Worm (Caenorhabditis elegans) whole organism, young adult: ENCODE results near the gene R02D5.9.
A peak's percentile ranks its signal among the peaks of the same experiment; 100 is the strongest.

Experiments used
- B0261.1 ChIP-seq: sonication (generic microtip); optimal IDR thresholded peaks from 2 replicates; lab custom pipeline; 2016; ENCODE audit warnings: mild to moderate bottlenecking, missing genetic modification characterization, moderate library complexity, missing compliant biosample characterization
- C17E4.6 ChIP-seq: fragments of 200-800 bp; sonication (Bioruptor generic); IDR thresholded peaks from 2 replicates; pipeline ENCODE4 v1.3.6; 2022; ENCODE audit warnings: missing genetic modification reagents, missing genetic modification characterization, missing compliant biosample characterization
- F10E7.11 ChIP-seq: sonication (generic microtip); optimal IDR thresholded peaks from 2 replicates; lab custom pipeline; 2017; ENCODE audit warnings: mild to moderate bottlenecking, missing genetic modification characterization, moderate library complexity, missing compliant biosample characterization
- F39B2.1 ChIP-seq: fragments of 200-800 bp; sonication (Bioruptor generic); IDR thresholded peaks from 2 replicates; pipeline ENCODE4 v1.3.6; 2022; ENCODE audit warnings: missing genetic modification reagents, missing genetic modification characterization, missing compliant biosample characterization
- F49E8.2 ChIP-seq: sonication (generic microtip); optimal IDR thresholded peaks from 3 replicates; lab custom pipeline; 2017; ENCODE audit warnings: missing genetic modification characterization, mild to moderate bottlenecking, missing compliant biosample characterization, antibody characterized with exemption, moderate library complexity; ENCODE audit not compliant: insufficient read depth
- K12H6.12 ChIP-seq: fragments of 200-800 bp; sonication (Bioruptor generic); optimal IDR thresholded peaks from 2 replicates; lab custom pipeline; 2018; ENCODE audit warnings: mild to moderate bottlenecking, missing genetic modification characterization, missing compliant biosample characterization
- T07F8.4 ChIP-seq: sonication (generic microtip); optimal IDR thresholded peaks from 2 replicates; lab custom pipeline; 2016; ENCODE audit warnings: mild to moderate bottlenecking, missing genetic modification characterization, moderate library complexity, missing compliant biosample characterization
- Y53F4B.3 ChIP-seq: fragments of 200-800 bp; sonication (Bioruptor generic); IDR thresholded peaks from 2 replicates; pipeline ENCODE4 v1.3.6; 2022; ENCODE audit warnings: missing genetic modification reagents, missing genetic modification characterization, missing compliant biosample characterization
- Y53G8AR.9 ChIP-seq: fragments of 200-800 bp; sonication (Bioruptor generic); conservative IDR thresholded peaks from 2 replicates; pipeline ENCODE4 v1.3.6; 2022; ENCODE audit warnings: missing genetic modification reagents, missing genetic modification characterization, missing compliant biosample characterization
- Y56A3A.18 ChIP-seq: fragments of 200-800 bp; sonication (Bioruptor generic); IDR thresholded peaks from 2 replicates; pipeline ENCODE4 v1.3.6; 2022; ENCODE audit warnings: missing genetic modification reagents, missing genetic modification characterization, missing compliant biosample characterization
- Y95B8A.8 ChIP-seq: fragments of 200-800 bp; sonication (Bioruptor generic); IDR thresholded peaks from 2 replicates; pipeline ENCODE4 v1.3.6; 2022; ENCODE audit warnings: missing genetic modification reagents, missing genetic modification characterization, missing compliant biosample characterization
- ZK185.1 ChIP-seq: sonication (generic microtip); optimal IDR thresholded peaks from 2 replicates; lab custom pipeline; 2016; ENCODE audit warnings: mild to moderate bottlenecking, missing genetic modification characterization, missing compliant biosample characterization; ENCODE audit not compliant: poor library complexity, severe bottlenecking
- akir-1 ChIP-seq: fragments of 200-800 bp; sonication (Bioruptor generic); optimal IDR thresholded peaks from 2 replicates; lab custom pipeline; 2018; ENCODE audit warnings: mild to moderate bottlenecking, missing genetic modification characterization, moderate library complexity, missing compliant biosample characterization
- attf-5 ChIP-seq: fragments of 200-800 bp; sonication (Bioruptor generic); optimal IDR thresholded peaks from 2 replicates; lab custom pipeline; 2018; ENCODE audit warnings: mild to moderate bottlenecking, missing genetic modification characterization, missing compliant biosample characterization
- attf-6 ChIP-seq: fragments of 200-800 bp; sonication (Bioruptor generic); IDR thresholded peaks from 2 replicates; pipeline ENCODE4 v1.3.6; 2022; ENCODE audit warnings: missing genetic modification reagents, missing genetic modification characterization, missing compliant biosample characterization
- bed-2 ChIP-seq: fragments of 200-800 bp; sonication (Bioruptor generic); IDR thresholded peaks from 2 replicates; pipeline ENCODE4 v1.3.6; 2022; ENCODE audit warnings: missing genetic modification reagents, missing genetic modification characterization, missing compliant biosample characterization
- ceh-91 ChIP-seq: fragments of 200-800 bp; sonication (Bioruptor generic); IDR thresholded peaks from 2 replicates; pipeline ENCODE4 v1.3.6; 2022; ENCODE audit warnings: missing genetic modification reagents, missing genetic modification characterization, missing compliant biosample characterization
- dox-1 ChIP-seq: fragments of 200-800 bp; sonication (Bioruptor generic); IDR thresholded peaks from 2 replicates; pipeline ENCODE4 v1.3.6; 2022; ENCODE audit warnings: missing genetic modification reagents, missing genetic modification characterization, missing compliant biosample characterization
- dpl-1 ChIP-seq: fragments of 150-350 bp; optimal IDR thresholded peaks from 2 replicates; lab custom pipeline; 2014; ENCODE audit warnings: missing biosample characterization, missing genetic modification reagents, missing genetic modification characterization
- egl-44 ChIP-seq: fragments of 200-800 bp; sonication (Bioruptor generic); IDR thresholded peaks from 2 replicates; pipeline ENCODE4 v1.3.6; 2022; ENCODE audit warnings: missing genetic modification reagents, missing genetic modification characterization, missing compliant biosample characterization
- egrh-3 ChIP-seq: fragments of 200-800 bp; sonication (Bioruptor generic); IDR thresholded peaks from 2 replicates; pipeline ENCODE4 v1.3.6; 2022; ENCODE audit warnings: missing genetic modification reagents, missing genetic modification characterization, missing compliant biosample characterization
- ekl-4 ChIP-seq: fragments of 200-800 bp; sonication (Bioruptor generic); IDR thresholded peaks from 2 replicates; pipeline ENCODE4 v1.3.6; 2022; ENCODE audit warnings: missing genetic modification reagents, missing genetic modification characterization, missing compliant biosample characterization
- fkh-3 ChIP-seq: sonication (generic microtip); optimal IDR thresholded peaks from 2 replicates; lab custom pipeline; 2016; ENCODE audit warnings: mild to moderate bottlenecking, missing genetic modification characterization, missing compliant biosample characterization
- hlh-12 ChIP-seq: sonication (generic microtip); optimal IDR thresholded peaks from 2 replicates; lab custom pipeline; 2016; ENCODE audit warnings: missing genetic modification characterization, missing compliant biosample characterization
- hmg-1.2 ChIP-seq: fragments of 200-800 bp; sonication (Bioruptor generic); IDR thresholded peaks from 2 replicates; pipeline ENCODE4 v1.3.6; 2022; ENCODE audit warnings: missing genetic modification reagents, missing genetic modification characterization, missing compliant biosample characterization
- lag-1 ChIP-seq: fragments of 200-800 bp; sonication (Bioruptor generic); IDR thresholded peaks from 2 replicates; pipeline ENCODE4 v1.3.6; 2022; ENCODE audit warnings: missing genetic modification reagents, missing genetic modification characterization, missing compliant biosample characterization
- lin-26 ChIP-seq: fragments of 200-800 bp; sonication (Bioruptor generic); IDR thresholded peaks from 2 replicates; pipeline ENCODE4 v1.3.6; 2022; ENCODE audit warnings: missing genetic modification reagents, missing genetic modification characterization, missing compliant biosample characterization
- lin-40 ChIP-seq: sonication (generic microtip); optimal IDR thresholded peaks from 2 replicates; lab custom pipeline; 2016; ENCODE audit warnings: missing genetic modification characterization, mild to moderate bottlenecking, missing compliant biosample characterization, missing genotype, missing genetic modification reagents
- mcd-1 ChIP-seq: fragments of 200-800 bp; sonication (Bioruptor generic); IDR thresholded peaks from 2 replicates; pipeline ENCODE4 v1.3.6; 2022; ENCODE audit warnings: missing genetic modification reagents, missing genetic modification characterization, missing compliant biosample characterization
- mel-28 ChIP-seq: sonication (generic microtip); optimal IDR thresholded peaks from 2 replicates; lab custom pipeline; 2016; ENCODE audit warnings: borderline replicate concordance, mild to moderate bottlenecking, missing genetic modification characterization, missing compliant biosample characterization
- nfyb-1 ChIP-seq: fragments of 200-800 bp; sonication (Bioruptor generic); IDR thresholded peaks from 2 replicates; pipeline ENCODE4 v1.3.6; 2022; ENCODE audit warnings: missing genetic modification reagents, missing genetic modification characterization, missing compliant biosample characterization
- nhr-179 ChIP-seq: sonication (generic microtip); optimal IDR thresholded peaks from 2 replicates; lab custom pipeline; 2016; ENCODE audit warnings: mild to moderate bottlenecking, missing genetic modification characterization, missing compliant biosample characterization
- nhr-80 ChIP-seq: sonication (generic microtip); optimal IDR thresholded peaks from 2 replicates; lab custom pipeline; 2016; ENCODE audit warnings: missing genetic modification characterization, missing compliant biosample characterization
- nhr-90 ChIP-seq: sonication (generic microtip); optimal IDR thresholded peaks from 2 replicates; lab custom pipeline; 2016; ENCODE audit warnings: missing genotype, mild to moderate bottlenecking, missing genetic modification characterization, missing compliant biosample characterization
- pbrm-1 ChIP-seq: fragments of 200-800 bp; sonication (Bioruptor generic); IDR thresholded peaks from 2 replicates; pipeline ENCODE4 v1.3.6; 2022; ENCODE audit warnings: missing genetic modification reagents, missing genetic modification characterization, missing compliant biosample characterization
- sea-2 ChIP-seq: fragments of 200-800 bp; sonication (Bioruptor generic); IDR thresholded peaks from 2 replicates; pipeline ENCODE4 v1.3.6; 2022; ENCODE audit warnings: missing genetic modification characterization, missing compliant biosample characterization
- tbp1 ChIP-seq: fragments of 200-800 bp; sonication (Bioruptor generic); optimal IDR thresholded peaks from 2 replicates; lab custom pipeline; 2018; ENCODE audit warnings: mild to moderate bottlenecking, missing genetic modification characterization, missing compliant biosample characterization
- tlf-1 ChIP-seq: fragments of 200-800 bp; sonication (Bioruptor generic); optimal IDR thresholded peaks from 2 replicates; lab custom pipeline; 2018; ENCODE audit warnings: mild to moderate bottlenecking, missing genetic modification characterization, missing compliant biosample characterization
- xnd-1 ChIP-seq: sonication (generic microtip); optimal IDR thresholded peaks from 2 replicates; lab custom pipeline; 2016; ENCODE audit warnings: missing genotype, missing genetic modification reagents, missing genetic modification characterization, missing compliant biosample characterization
- ztf-22 ChIP-seq: fragments of 200-800 bp; sonication (Bioruptor generic); optimal IDR thresholded peaks from 2 replicates; lab custom pipeline; 2018; ENCODE audit warnings: mild to moderate bottlenecking, missing genetic modification characterization, moderate library complexity, missing compliant biosample characterization
- ztf-25 ChIP-seq: fragments of 200-800 bp; sonication (Bioruptor generic); IDR thresholded peaks from 2 replicates; pipeline ENCODE4 v1.3.6; 2022; ENCODE audit warnings: missing genetic modification reagents, missing genetic modification characterization, missing compliant biosample characterization
- ztf-28 ChIP-seq: fragments of 200-800 bp; sonication (Bioruptor generic); IDR thresholded peaks from 2 replicates; pipeline ENCODE4 v1.3.6; 2022; ENCODE audit warnings: missing genetic modification reagents, missing genetic modification characterization, missing compliant biosample characterization

The R02D5.9 gene

ce11 chrV:14542138-14542537 is 31.2 kb upstream of the R02D5.9 start:
- TF ChIP-seq egrh-3 (GFP tag; lab: Robert Waterston, UW) (no peak), K12H6.12 (no peak), nhr-80 (tag; lab: Kevin White, UChicago) (peak; percentile 42), Y95B8A.8 (GFP tag; lab: Robert Waterston, UW) (no peak)
- TF ChIP-seq, all 124 proteins: peak for 1

ce11 chrV:14540932-14541331 is 30.0 kb upstream of the R02D5.9 start:
- TF ChIP-seq mcd-1 (GFP tag; lab: Robert Waterston, UW) (no peak), ztf-22 (GFP tag; lab: Kevin White, UChicago) (no peak), fkh-3 (tag; lab: Kevin White, UChicago) (no peak)
- TF ChIP-seq, all 124 proteins: peak for 0

ce11 chrV:14539355-14539754 is 28.4 kb upstream of the R02D5.9 start:
- TF ChIP-seq ZK185.1 (tag; lab: Kevin White, UChicago): no peak
- no peak for TF ChIP-seq hlh-12 (tag; lab: Kevin White, UChicago)
- no peak for TF ChIP-seq Y56A3A.18
- TF ChIP-seq K12H6.12: no peak
- TF ChIP-seq tbp1 (GFP tag; lab: Kevin White, UChicago): no peak
- TF ChIP-seq ekl-4 (GFP tag; lab: Robert Waterston, UW): no peak
- TF ChIP-seq nhr-80 (tag; lab: Kevin White, UChicago): no peak
- no peak for TF ChIP-seq attf-6
- no peak for TF ChIP-seq ztf-25 (GFP tag; lab: Robert Waterston, UW)
- no peak for TF ChIP-seq pbrm-1 (GFP tag; lab: Robert Waterston, UW)
- TF ChIP-seq hmg-1.2: no peak
- TF ChIP-seq dox-1 (GFP tag; lab: Robert Waterston, UW): no peak

ce11 chrV:14536274-14536673 is 25.4 kb upstream of the R02D5.9 start, which contains the start of gene tag-191:
Gene tag-191, minus strand, starts transcription at chrV:14536374.
- no peak for TF ChIP-seq F10E7.11 (tag; lab: Kevin White, UChicago)
- TF ChIP-seq ceh-91: no peak
- TF ChIP-seq attf-5: no peak
- TF ChIP-seq C17E4.6 (GFP tag; lab: Robert Waterston, UW): no peak
- TF ChIP-seq dpl-1: no peak
- TF ChIP-seq Y53F4B.3 (GFP tag; lab: Robert Waterston, UW): no peak
- no peak for TF ChIP-seq dox-1 (GFP tag; lab: Robert Waterston, UW)
- TF ChIP-seq mel-28 (tag; lab: Kevin White, UChicago): no peak
- TF ChIP-seq lin-40 (tag; lab: Kevin White, UChicago): no peak
- TF ChIP-seq sea-2 (GFP tag; lab: Robert Waterston, UW): no peak

- no peak for TF ChIP-seq F39B2.1 (GFP tag; lab: Robert Waterston, UW)
- 0 out of 2 replicates have a peak, but pooled peaks have one; percentile 24 for TF ChIP-seq hmg-1.2
Observed at ce11 chrV:14532374-14532773, 21.5 kb upstream of the R02D5.9 start.

- TF ChIP-seq egl-44 (GFP tag; lab: Robert Waterston, UW): no peak
- TF ChIP-seq akir-1 (GFP tag; lab: Kevin White, UChicago): no peak
- no peak for TF ChIP-seq lag-1
- TF ChIP-seq nhr-90 (tag; lab: Kevin White, UChicago): no peak
- no peak for TF ChIP-seq Y53G8AR.9
- TF ChIP-seq lin-26 (GFP tag; lab: Robert Waterston, UW): no peak
- no peak for TF ChIP-seq bed-2
- TF ChIP-seq B0261.1: no peak
- TF ChIP-seq nhr-179 (tag; lab: Kevin White, UChicago): no peak
- TF ChIP-seq xnd-1 (tag; lab: Kevin White, UChicago): no peak
- no peak for TF ChIP-seq tlf-1 (GFP tag; lab: Kevin White, UChicago)
- no peak for TF ChIP-seq F49E8.2
- TF ChIP-seq T07F8.4 (tag; lab: Kevin White, UChicago): no peak
- TF ChIP-seq ztf-28 (GFP tag; lab: Robert Waterston, UW): no peak
- TF ChIP-seq nfyb-1 (GFP tag; lab: Robert Waterston, UW): no peak
Observed at ce11 chrV:14530813-14531212, 19.9 kb upstream of the R02D5.9 start, which contains the start of gene kcnl-4. Gene kcnl-4, plus strand, starts transcription at chrV:14531113.
